Fruit fly (Drosophila melanogaster) whole organism, embryonic: Measurements from ENCODE around the gene DIP2.
A peak's percentile ranks its signal among the peaks of the same experiment; 100 is the strongest.

Experiments
- CG10209 ChIP-seq: fragments of 200-800 bp; sonication (Bioruptor generic); optimal IDR thresholded peaks from 3 replicates; lab custom pipeline; 2017; ENCODE audit warnings: missing biosample characterization, mild to moderate bottlenecking, missing genetic modification characterization, missing genetic modification reagents
- CG11695 ChIP-seq: fragments of 200-800 bp; sonication (Bioruptor generic); IDR thresholded peaks from 3 replicates; pipeline ENCODE4 v1.3.6; 2022; ENCODE audit warnings: missing biosample characterization, missing genetic modification characterization
- CG16815 ChIP-seq: fragments of 200-800 bp; sonication (Bioruptor generic); optimal IDR thresholded peaks from 3 replicates; lab custom pipeline; 2017; ENCODE audit warnings: missing biosample characterization, mild to moderate bottlenecking, missing genetic modification characterization
- CkIIα-i1 ChIP-seq: fragments of 200-800 bp; sonication (Bioruptor generic); IDR thresholded peaks from 2 replicates; pipeline ENCODE4 v1.3.6; 2022; ENCODE audit warnings: missing biosample characterization, missing genetic modification characterization
- ERR ChIP-seq: fragments of 200-800 bp; sonication (Bioruptor generic); optimal IDR thresholded peaks from 2 replicates; lab custom pipeline; 2016; ENCODE audit warnings: missing biosample characterization, missing genetic modification characterization
- GATAe ChIP-seq: fragments of 200-800 bp; sonication (Bioruptor generic); conservative IDR thresholded peaks from 2 replicates; pipeline ENCODE4 v1.3.6; 2022; ENCODE audit warnings: missing biosample characterization, missing genetic modification characterization
- Hey ChIP-seq: fragments of 200-800 bp; sonication (Bioruptor generic); optimal IDR thresholded peaks from 3 replicates; lab custom pipeline; 2018; ENCODE audit warnings: missing biosample characterization, mild to moderate bottlenecking, missing genetic modification characterization
- NC2β ChIP-seq: fragments of 200-800 bp; sonication (Bioruptor generic); optimal IDR thresholded peaks from 2 replicates; lab custom pipeline; 2016; ENCODE audit warnings: missing biosample characterization, missing genetic modification characterization
- Sox100B ChIP-seq: fragments of 200-800 bp; sonication (Bioruptor generic); optimal IDR thresholded peaks from 3 replicates; lab custom pipeline; 2018; ENCODE audit warnings: missing biosample characterization, mild to moderate bottlenecking, missing genetic modification characterization
- caup ChIP-seq: fragments of 200-800 bp; sonication (Bioruptor generic); optimal IDR thresholded peaks from 3 replicates; lab custom pipeline; 2017; ENCODE audit warnings: missing biosample characterization, mild to moderate bottlenecking, missing genetic modification characterization, moderate library complexity; ENCODE audit not compliant: severe bottlenecking
- eyg ChIP-seq: fragments of 200-800 bp; sonication (Bioruptor generic); optimal IDR thresholded peaks from 3 replicates; lab custom pipeline; 2016; ENCODE audit warnings: missing biosample characterization, missing genetic modification characterization
- grau ChIP-seq: fragments of 200-800 bp; optimal IDR thresholded peaks from 3 replicates; lab custom pipeline; 2019; ENCODE audit warnings: missing biosample characterization, mild to moderate bottlenecking, missing genetic modification characterization, moderate library complexity
- mirr ChIP-seq: fragments of 200-800 bp; sonication (Bioruptor generic); optimal IDR thresholded peaks from 3 replicates; lab custom pipeline; 2018; ENCODE audit warnings: missing biosample characterization, mild to moderate bottlenecking, missing genetic modification characterization

DNA sequence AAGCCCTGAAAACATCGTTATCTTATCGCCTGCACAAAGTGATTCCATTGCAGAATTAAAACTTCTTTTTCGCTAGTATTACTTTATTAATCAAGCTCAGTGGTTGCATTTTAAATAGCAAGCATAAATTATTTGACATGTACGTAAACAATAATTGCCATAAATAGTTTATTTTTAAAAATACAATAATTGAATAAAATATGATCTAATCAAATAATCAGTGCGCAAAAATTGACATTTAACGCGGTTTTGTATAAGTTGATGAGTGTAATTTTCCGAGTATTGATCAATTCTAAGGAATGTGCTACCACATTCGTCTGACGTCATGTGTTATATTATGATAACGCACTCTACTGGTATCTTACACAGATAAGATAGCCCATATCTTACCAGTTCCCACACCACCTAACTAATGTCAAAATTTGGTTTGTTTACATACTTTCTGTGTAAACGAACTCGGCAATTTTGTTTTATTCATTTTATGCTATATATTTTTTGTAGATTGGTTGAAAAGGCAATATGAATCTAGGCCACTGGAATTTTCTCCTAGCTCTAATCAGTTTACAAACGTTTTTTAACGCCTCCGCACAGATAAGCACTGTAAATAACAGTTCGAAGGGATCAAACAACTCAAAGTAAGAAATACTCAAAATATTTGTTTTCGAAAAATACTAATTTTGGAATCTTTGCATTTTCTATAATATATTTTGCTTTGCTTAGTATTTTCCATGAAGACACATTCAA, 10.1 kb downstream of the DIP2 start, which contains the start of gene mthl14:
- no peak for TF ChIP-seq caup
- TF ChIP-seq GATAe (GFP tag; lab: Robert Waterston, UW): peak; percentile 63; the same call in 1 of the 2 replicates
- TF ChIP-seq NC2β (GFP tag; lab: Kevin White, UChicago): peak; percentile 11
- no peak for TF ChIP-seq CG10209 (GFP tag; lab: Kevin White, UChicago)
- no peak for TF ChIP-seq eyg (GFP tag; lab: Kevin White, UChicago)
- TF ChIP-seq Hey (tag; lab: Kevin White, UChicago): no peak
- TF ChIP-seq Sox100B: no peak
- TF ChIP-seq ERR (GFP tag; lab: Kevin White, UChicago): no peak
- TF ChIP-seq CG16815 (GFP tag; lab: Kevin White, UChicago): no peak
- peak; percentile 84 for TF ChIP-seq mirr (GFP tag; lab: Kevin White, UChicago)
- TF ChIP-seq grau: no peak
- TF ChIP-seq CG11695: no peak
- no peak for TF ChIP-seq CkIIα-i1 (GFP tag; lab: Robert Waterston, UW)
